Worm (Caenorhabditis elegans) whole organism, L2 larva: ENCODE data around the gene C10A4.7.

Experiments used
- R02D3.7 ChIP-seq: fragments of 150-350 bp; optimal IDR thresholded peaks from 2 replicates; lab custom pipeline; 2014; ENCODE audit warnings: missing biosample characterization, missing genetic modification characterization
- fos-1 ChIP-seq: fragments of 150-350 bp; optimal IDR thresholded peaks from 2 replicates; lab custom pipeline; 2014; ENCODE audit warnings: missing biosample characterization, missing genetic modification characterization
- sem-4 ChIP-seq: fragments of 150-350 bp; optimal IDR thresholded peaks from 2 replicates; lab custom pipeline; 2014; ENCODE audit warnings: missing biosample characterization, missing genetic modification reagents, missing genetic modification characterization
- sma-9 ChIP-seq, 2 experiments: fragments of 150-350 bp in 1 of 2; sonication (generic microtip) in 1 of 2; optimal IDR thresholded peaks; 2 replicates each; lab custom pipeline; 2014 to 2016; ENCODE audit warnings: missing genetic modification characterization in 2 of 2, mild to moderate bottlenecking in 1 of 2, missing biosample characterization in 1 of 2, missing compliant biosample characterization in 1 of 2, missing genetic modification reagents in 1 of 2, moderate library complexity in 1 of 2
- unc-62 ChIP-seq: fragments of 150-350 bp; optimal IDR thresholded peaks from 2 replicates; lab custom pipeline; 2014; ENCODE audit warnings: missing biosample characterization, missing genetic modification reagents, missing genetic modification characterization

DNA sequence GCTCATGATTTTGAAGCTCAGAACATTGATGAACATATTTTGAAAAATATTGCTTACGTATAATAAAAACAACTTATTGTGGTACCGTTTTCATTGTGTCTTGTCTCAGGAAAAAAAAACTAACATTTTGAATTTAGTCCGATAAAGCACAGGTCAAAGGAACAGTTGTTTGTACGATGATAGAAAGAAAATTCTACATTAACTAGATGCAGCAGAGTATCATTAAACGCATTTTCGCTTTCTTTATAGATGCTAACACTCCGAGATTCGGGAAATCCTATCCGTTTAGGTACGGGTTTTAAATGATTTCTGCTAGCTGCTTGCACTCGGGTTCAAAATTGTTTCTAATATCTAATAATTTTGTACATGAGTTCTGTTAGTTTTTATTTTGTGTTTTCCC lies 6.3 kb downstream of the C10A4.7 start:
- no peak for TF ChIP-seq sma-9 (GFP tag; optimal IDR thresholded peaks at IDR 0.05; lab: Kevin White, UChicago)
- no peak for TF ChIP-seq sma-9 (tag; optimal IDR thresholded peaks at IDR 0.05; lab: Kevin White, UChicago)
- no peak for TF ChIP-seq fos-1 (tag; lab: Kevin White, UChicago)
- no peak for TF ChIP-seq sem-4 (tag; lab: Kevin White, UChicago)
- no peak for TF ChIP-seq R02D3.7 (tag; lab: Kevin White, UChicago)
- no peak for TF ChIP-seq unc-62 (GFP tag; lab: Kevin White, UChicago)
